Fruit fly (Drosophila melanogaster) whole organism, embryonic: Measurements from ENCODE around the gene CheB38b.

Experiments used
- Bteb2 ChIP-seq: fragments of 200-800 bp; sonication (Bioruptor generic); optimal IDR thresholded peaks from 2 replicates; lab custom pipeline; 2016; ENCODE audit warnings: missing biosample characterization, missing genetic modification characterization
- CG11093 ChIP-seq: fragments of 200-800 bp; sonication (Bioruptor generic); IDR thresholded peaks from 3 replicates; pipeline ENCODE4 v1.3.6; 2022; ENCODE audit warnings: missing biosample characterization, missing genetic modification characterization
- CG12155 ChIP-seq: fragments of 200-800 bp; sonication (Bioruptor generic); optimal IDR thresholded peaks from 3 replicates; lab custom pipeline; 2016; ENCODE audit warnings: missing biosample characterization, missing genetic modification characterization
- CG13894 ChIP-seq: fragments of 200-800 bp; sonication (Bioruptor generic); optimal IDR thresholded peaks from 3 replicates; lab custom pipeline; 2018; ENCODE audit warnings: missing biosample characterization, mild to moderate bottlenecking, missing genetic modification characterization, moderate library complexity
- CG15479 ChIP-seq: fragments of 200-800 bp; sonication (Bioruptor generic); optimal IDR thresholded peaks from 3 replicates; lab custom pipeline; 2019; ENCODE audit warnings: missing biosample characterization, mild to moderate bottlenecking, missing genetic modification characterization, moderate library complexity
- CG1647 ChIP-seq: fragments of 200-800 bp; sonication (Bioruptor generic); optimal IDR thresholded peaks from 3 replicates; lab custom pipeline; 2016; ENCODE audit warnings: missing biosample characterization, missing genetic modification characterization
- CG1792 ChIP-seq: fragments of 200-800 bp; sonication (Bioruptor generic); optimal IDR thresholded peaks from 2 replicates; lab custom pipeline; 2016; ENCODE audit warnings: missing biosample characterization, missing genetic modification characterization
- CG1832 ChIP-seq: fragments of 200-800 bp; sonication (Bioruptor generic); optimal IDR thresholded peaks from 2 replicates; lab custom pipeline; 2017; ENCODE audit warnings: missing biosample characterization, mild to moderate bottlenecking, missing genetic modification characterization, inconsistent platforms
- CG18599 ChIP-seq: fragments of 200-800 bp; sonication (Bioruptor generic); optimal IDR thresholded peaks from 3 replicates; lab custom pipeline; 2017; ENCODE audit warnings: missing biosample characterization, missing genetic modification characterization, mild to moderate bottlenecking, moderate library complexity, missing genetic modification reagents
- CG2712 ChIP-seq: fragments of 200-800 bp; optimal IDR thresholded peaks from 3 replicates; lab custom pipeline; 2019; ENCODE audit warnings: missing biosample characterization, mild to moderate bottlenecking, missing genetic modification characterization, moderate library complexity
- CG3163 ChIP-seq: fragments of 200-800 bp; sonication (Bioruptor generic); optimal IDR thresholded peaks from 3 replicates; lab custom pipeline; 2016; ENCODE audit warnings: missing biosample characterization, missing genetic modification characterization
- CG3407 ChIP-seq: fragments of 200-800 bp; sonication (Bioruptor generic); optimal IDR thresholded peaks from 2 replicates; lab custom pipeline; 2018; ENCODE audit warnings: missing biosample characterization, mild to moderate bottlenecking, missing genetic modification characterization
- CG3847 ChIP-seq: fragments of 200-800 bp; sonication (Bioruptor generic); IDR thresholded peaks from 2 replicates; pipeline ENCODE4 v1.3.6; 2022; ENCODE audit warnings: missing biosample characterization, missing genetic modification characterization
- CG3995 ChIP-seq: fragments of 200-800 bp; sonication (Bioruptor generic); optimal IDR thresholded peaks from 3 replicates; lab custom pipeline; 2016; ENCODE audit warnings: missing biosample characterization, missing genetic modification characterization
- CG42726 ChIP-seq: fragments of 200-800 bp; sonication (Bioruptor generic); IDR thresholded peaks from 2 replicates; pipeline ENCODE4 v1.3.6; 2022; ENCODE audit warnings: missing biosample characterization, missing genetic modification characterization; ENCODE audit not compliant: partially characterized antibody
- CG4282 ChIP-seq: fragments of 200-800 bp; sonication (Bioruptor generic); optimal IDR thresholded peaks from 2 replicates; lab custom pipeline; 2016; ENCODE audit warnings: missing biosample characterization, missing genetic modification characterization
- CG7271 ChIP-seq: fragments of 200-800 bp; sonication (Bioruptor generic); optimal IDR thresholded peaks from 2 replicates; lab custom pipeline; 2018; ENCODE audit warnings: missing biosample characterization, mild to moderate bottlenecking, missing genetic modification characterization, moderate library complexity
- CG7357 ChIP-seq: fragments of 200-800 bp; sonication (Bioruptor generic); IDR thresholded peaks from 3 replicates; pipeline ENCODE4 v1.3.6; 2022; ENCODE audit warnings: missing biosample characterization, missing genetic modification characterization
- D19A ChIP-seq: fragments of 200-800 bp; optimal IDR thresholded peaks from 3 replicates; lab custom pipeline; 2019; ENCODE audit warnings: missing biosample characterization, mild to moderate bottlenecking, missing genetic modification characterization, moderate library complexity
- Dp ChIP-seq: fragments of 200-800 bp; sonication (Bioruptor generic); optimal IDR thresholded peaks from 2 replicates; lab custom pipeline; 2018; ENCODE audit warnings: missing biosample characterization, mild to moderate bottlenecking, missing genetic modification characterization, moderate library complexity
- H15 ChIP-seq: fragments of 200-800 bp; sonication (Bioruptor generic); IDR thresholded peaks from 3 replicates; pipeline ENCODE4 v1.3.6; 2022; ENCODE audit warnings: missing biosample characterization, missing genetic modification characterization
- Hmx ChIP-seq: fragments of 200-800 bp; sonication (Bioruptor generic); optimal IDR thresholded peaks from 2 replicates; lab custom pipeline; 2016; ENCODE audit warnings: missing biosample characterization, missing genetic modification characterization
- MBD-R2 ChIP-seq: fragments of 200-800 bp; sonication (Bioruptor generic); IDR thresholded peaks from 2 replicates; pipeline ENCODE4 v1.3.6; 2022; ENCODE audit warnings: missing biosample characterization, missing genetic modification characterization
- Med ChIP-seq: fragments of 200-800 bp; sonication (Bioruptor generic); peaks from one replicate; lab custom pipeline; 2016; ENCODE audit warnings: missing biosample characterization, missing genetic modification characterization, mild to moderate bottlenecking, inconsistent platforms, moderate library complexity
- Oli ChIP-seq: fragments of 200-800 bp; sonication (Bioruptor generic); optimal IDR thresholded peaks from 2 replicates; lab custom pipeline; 2018; ENCODE audit warnings: missing biosample characterization, mild to moderate bottlenecking, missing genetic modification characterization, moderate library complexity
- Pdp1 ChIP-seq, 2 experiments: fragments of 200-800 bp; sonication (Bioruptor generic); optimal IDR thresholded peaks; 3 replicates each; lab custom pipeline; 2016; ENCODE audit warnings: missing biosample characterization in 2 of 2, missing genetic modification characterization in 2 of 2, mild to moderate bottlenecking in 1 of 2, moderate library complexity in 1 of 2
- Vsx1 ChIP-seq: fragments of 200-800 bp; sonication (Bioruptor generic); optimal IDR thresholded peaks from 2 replicates; lab custom pipeline; 2017; ENCODE audit warnings: missing biosample characterization, mild to moderate bottlenecking, missing genetic modification characterization, missing genetic modification reagents
- ara ChIP-seq: fragments of 200-800 bp; sonication (Bioruptor generic); IDR thresholded peaks from 2 replicates; pipeline ENCODE4 v1.3.6; 2022; ENCODE audit warnings: missing biosample characterization, missing genetic modification characterization
- eyg ChIP-seq: fragments of 200-800 bp; sonication (Bioruptor generic); optimal IDR thresholded peaks from 3 replicates; lab custom pipeline; 2016; ENCODE audit warnings: missing biosample characterization, missing genetic modification characterization
- fd96Cb ChIP-seq: fragments of 200-800 bp; sonication (Bioruptor generic); optimal IDR thresholded peaks from 2 replicates; lab custom pipeline; 2018; ENCODE audit warnings: missing biosample characterization, mild to moderate bottlenecking, missing genetic modification characterization, moderate library complexity
- gce ChIP-seq: fragments of 200-800 bp; sonication (Bioruptor generic); IDR thresholded peaks from 3 replicates; pipeline ENCODE4 v1.3.6; 2022; ENCODE audit warnings: missing biosample characterization, missing genetic modification characterization
- gcm2 ChIP-seq: fragments of 200-800 bp; sonication (Bioruptor generic); optimal IDR thresholded peaks from 2 replicates; lab custom pipeline; 2016; ENCODE audit warnings: missing biosample characterization, missing genetic modification characterization
- kay ChIP-seq: fragments of 200-800 bp; sonication (Bioruptor generic); optimal IDR thresholded peaks from 2 replicates; lab custom pipeline; 2016; ENCODE audit warnings: missing biosample characterization, missing genetic modification characterization
- ken ChIP-seq: fragments of 200-800 bp; sonication (Bioruptor generic); IDR thresholded peaks from 3 replicates; pipeline ENCODE4 v1.3.6; 2022; ENCODE audit warnings: missing biosample characterization, missing genetic modification characterization
- lola ChIP-seq, 3 experiments: fragments of >200 bp in 2 of 3; fragments of 200-800 bp in 1 of 3; sonication (Bioruptor generic) in 1 of 3; optimal IDR thresholded peaks; 2 replicates each; lab custom pipeline; 2017 to 2019; ENCODE audit warnings: missing biosample characterization in 3 of 3, missing genetic modification characterization in 3 of 3, mild to moderate bottlenecking in 1 of 3, moderate library complexity in 1 of 3
- mam ChIP-seq: fragments of 200-800 bp; sonication (Bioruptor generic); optimal IDR thresholded peaks from 3 replicates; lab custom pipeline; 2016; ENCODE audit warnings: missing biosample characterization, missing genetic modification characterization
- mld ChIP-seq: fragments of 200-800 bp; sonication (Bioruptor generic); IDR thresholded peaks from 3 replicates; pipeline ENCODE4 v1.3.6; 2022; ENCODE audit warnings: missing biosample characterization, missing genetic modification characterization; ENCODE audit not compliant: partially characterized antibody
- nom ChIP-seq: fragments of 200-800 bp; sonication (Bioruptor generic); optimal IDR thresholded peaks from 2 replicates; lab custom pipeline; 2017; ENCODE audit warnings: missing biosample characterization, missing genetic modification characterization, mild to moderate bottlenecking, moderate library complexity, missing genetic modification reagents
- pfk ChIP-seq: fragments of 200-800 bp; sonication (Bioruptor generic); optimal IDR thresholded peaks from 2 replicates; lab custom pipeline; 2018; ENCODE audit warnings: missing biosample characterization, mild to moderate bottlenecking, missing genetic modification characterization, moderate library complexity
- pros ChIP-seq: fragments of 200-800 bp; sonication (Bioruptor generic); optimal IDR thresholded peaks from 3 replicates; lab custom pipeline; 2019; ENCODE audit warnings: missing biosample characterization, mild to moderate bottlenecking, missing genetic modification characterization, moderate library complexity
- psq ChIP-seq: fragments of 200-800 bp; sonication (Bioruptor generic); optimal IDR thresholded peaks from 2 replicates; lab custom pipeline; 2017; ENCODE audit warnings: missing biosample characterization, missing genetic modification characterization
- pzg ChIP-seq: fragments of 200-800 bp; sonication (Bioruptor generic); optimal IDR thresholded peaks from 3 replicates; lab custom pipeline; 2018; ENCODE audit warnings: missing biosample characterization, mild to moderate bottlenecking, missing genetic modification characterization, moderate library complexity
- schlank ChIP-seq: fragments of 200-800 bp; sonication (Bioruptor generic); optimal IDR thresholded peaks from 2 replicates; lab custom pipeline; 2018; ENCODE audit warnings: missing biosample characterization, mild to moderate bottlenecking, missing genetic modification characterization
- sd ChIP-seq: fragments of 200-800 bp; sonication (Bioruptor generic); optimal IDR thresholded peaks from 3 replicates; lab custom pipeline; 2018; ENCODE audit warnings: missing biosample characterization, mild to moderate bottlenecking, missing genetic modification characterization, moderate library complexity
- sim ChIP-seq: fragments of 200-800 bp; sonication (Bioruptor generic); IDR thresholded peaks from 2 replicates; pipeline ENCODE4 v1.3.6; 2022; ENCODE audit warnings: missing biosample characterization, missing genetic modification characterization
- sqz ChIP-seq: fragments of 200-800 bp; sonication (Bioruptor generic); optimal IDR thresholded peaks from 3 replicates; lab custom pipeline; 2018; ENCODE audit warnings: missing biosample characterization, mild to moderate bottlenecking, missing genetic modification characterization
- ssp ChIP-seq: fragments of 200-800 bp; sonication (Bioruptor generic); IDR thresholded peaks from 2 replicates; pipeline ENCODE4 v1.3.6; 2022; ENCODE audit warnings: missing biosample characterization, missing genetic modification characterization
- stwl ChIP-seq: fragments of 200-800 bp; sonication (Bioruptor generic); optimal IDR thresholded peaks from 3 replicates; lab custom pipeline; 2018; ENCODE audit warnings: missing biosample characterization, mild to moderate bottlenecking, missing genetic modification characterization, moderate library complexity
- tin ChIP-seq: fragments of 200-800 bp; sonication (Bioruptor generic); optimal IDR thresholded peaks from 3 replicates; lab custom pipeline; 2016; ENCODE audit warnings: missing biosample characterization, missing genetic modification characterization
- wor ChIP-seq: fragments of 200-800 bp; sonication (Bioruptor generic); IDR thresholded peaks from 2 replicates; pipeline ENCODE4 v1.3.6; 2022; ENCODE audit warnings: missing biosample characterization, missing genetic modification characterization
- zen ChIP-seq: fragments of 200-800 bp; sonication (Bioruptor generic); optimal IDR thresholded peaks from 3 replicates; lab custom pipeline; 2018; ENCODE audit warnings: missing biosample characterization, mild to moderate bottlenecking, missing genetic modification characterization, moderate library complexity

The CheB38b gene

DNA sequence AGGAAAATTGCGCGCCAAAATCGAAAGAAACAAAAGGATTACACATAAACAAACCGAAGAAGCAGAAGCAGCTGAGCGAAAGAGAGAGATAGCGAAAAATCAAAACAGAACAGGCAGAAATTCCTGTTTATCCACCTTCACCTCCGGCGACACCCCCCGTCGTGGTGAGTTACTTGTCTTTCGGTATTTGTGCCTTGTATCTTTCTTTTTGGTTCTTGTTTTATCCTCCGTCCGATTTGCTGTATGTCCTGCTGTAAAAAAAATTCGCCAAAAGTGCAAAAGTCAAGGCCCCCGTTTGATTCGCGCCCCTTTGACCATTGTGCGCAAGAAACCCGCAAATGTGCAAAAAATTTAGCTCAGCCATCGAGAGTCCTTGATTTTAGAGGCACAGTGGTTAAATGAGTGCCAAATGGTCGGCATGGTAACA, 18.7 kb downstream of the CheB38b start (continued):
- TF ChIP-seq CG18599 (GFP tag; lab: Kevin White, UChicago): peak; percentile 30
- TF ChIP-seq Hmx (GFP tag; lab: Kevin White, UChicago): no peak
- TF ChIP-seq pfk (GFP tag; lab: Kevin White, UChicago): no peak
- no peak for TF ChIP-seq ara (GFP tag; lab: Robert Waterston, UW)
- no peak for TF ChIP-seq CG3407 (GFP tag; lab: Kevin White, UChicago)
- no peak for TF ChIP-seq H15 (GFP tag; lab: Robert Waterston, UW)
- peak; percentile 53 for TF ChIP-seq Med (GFP tag; lab: Kevin White, UChicago)
- TF ChIP-seq CG3847 (GFP tag; lab: Robert Waterston, UW): no peak
- no peak for TF ChIP-seq zen
- no peak for TF ChIP-seq CG42726 (GFP tag; lab: Robert Waterston, UW)
- peak; percentile 92 for TF ChIP-seq CG13894
- TF ChIP-seq Pdp1 (GFP tag; optimal IDR thresholded peaks at IDR 0.05; lab: Kevin White, UChicago): no peak
- no peak for TF ChIP-seq sim
- no peak for TF ChIP-seq Vsx1
- TF ChIP-seq sd: peak; percentile 53
- TF ChIP-seq Oli: no peak
- peak; percentile 62 for TF ChIP-seq nom (GFP tag; lab: Kevin White, UChicago)
- TF ChIP-seq CG2712 (tag; lab: Kevin White, UChicago): no peak
- TF ChIP-seq wor (GFP tag; lab: Robert Waterston, UW): no peak
- no peak for TF ChIP-seq CG7271
- TF ChIP-seq sqz (GFP tag; lab: Kevin White, UChicago): peak; percentile 26
- no peak for TF ChIP-seq CG3163 (GFP tag; lab: Kevin White, UChicago)
- peak; percentile 70 for TF ChIP-seq CG15479 (GFP tag; lab: Kevin White, UChicago)
- TF ChIP-seq ken (GFP tag; lab: Robert Waterston, UW): no peak
- TF ChIP-seq CG1647 (GFP tag; lab: Kevin White, UChicago): no peak
- TF ChIP-seq pzg (GFP tag; lab: Kevin White, UChicago): no peak
- no peak for TF ChIP-seq fd96Cb
- TF ChIP-seq CG1792: no peak
- TF ChIP-seq tin (GFP tag; lab: Kevin White, UChicago): no peak
- TF ChIP-seq CG11093 (GFP tag; lab: Robert Waterston, UW): no peak
- no peak for TF ChIP-seq Bteb2 (GFP tag; lab: Kevin White, UChicago)
- TF ChIP-seq ssp (GFP tag; lab: Robert Waterston, UW): no peak
- peak; percentile 15 for TF ChIP-seq CG1832 (GFP tag; lab: Kevin White, UChicago)
- no peak for TF ChIP-seq gcm2
- peak; percentile 12 for TF ChIP-seq stwl (tag; lab: Kevin White, UChicago)
- TF ChIP-seq psq (GFP tag; lab: Kevin White, UChicago): no peak
- no peak for TF ChIP-seq D19A (tag; lab: Kevin White, UChicago)
- TF ChIP-seq lola (GFP tag; optimal IDR thresholded peaks at IDR 0.05; lab: Kevin White, UChicago): no peak
- TF ChIP-seq eyg (GFP tag; lab: Kevin White, UChicago): no peak
- no peak for TF ChIP-seq Dp (GFP tag; lab: Kevin White, UChicago)
- 0 out of 3 replicates have a peak, but pooled peaks have one; percentile 4 for TF ChIP-seq gce (GFP tag; lab: Robert Waterston, UW)
- no peak for TF ChIP-seq mam (GFP tag; lab: Kevin White, UChicago)
- TF ChIP-seq schlank (tag; lab: Kevin White, UChicago): no peak
- no peak for TF ChIP-seq CG3995 (GFP tag; lab: Kevin White, UChicago)
- TF ChIP-seq CG12155: no peak
- no peak for TF ChIP-seq MBD-R2 (GFP tag; lab: Robert Waterston, UW)
- no peak for TF ChIP-seq mld
- no peak for TF ChIP-seq CG7357 (GFP tag; lab: Robert Waterston, UW)
- no peak for TF ChIP-seq kay (GFP tag; lab: Kevin White, UChicago)
- TF ChIP-seq CG4282 (GFP tag; lab: Kevin White, UChicago): no peak
- peak; percentile 32 for TF ChIP-seq pros (GFP tag; lab: Kevin White, UChicago)
